Fruit fly (Drosophila melanogaster): ENCODE results near the gene Gr77a.

Gene Gr77a

dm6 chr3L:20778224-20779063 lies 39.2 kb upstream of the Gr77a start, which contains the start of the genes Pex16 and Pex14 (continued):
- TF ChIP-seq lmd (GFP tag; IDR thresholded peaks at IDR 0.05) (peak; percentile 80), sr (GFP tag; IDR thresholded peaks at IDR 0.05) (peak; percentile 22; the same call in 1 of the 3 replicates), CHES-1-like (GFP tag; optimal IDR thresholded peaks at IDR 0.05) (peak; percentile 60), CG10979 (tag; optimal IDR thresholded peaks at IDR 0.05) (peak; percentile 39), yki (optimal IDR thresholded peaks at IDR 0.05) (no peak), so (GFP tag; IDR thresholded peaks at IDR 0.05) (peak; percentile 66; the same call in 1 of the 3 replicates), Hey (tag; optimal IDR thresholded peaks at IDR 0.05) (no peak), Sry-δ (GFP tag; optimal IDR thresholded peaks at IDR 0.05) (peak; percentile 44), CG4424 (GFP tag; optimal IDR thresholded peaks at IDR 0.05) (peak; percentile 71), CG7357 (GFP tag; IDR thresholded peaks at IDR 0.05) (peak; percentile 40; the same call in 1 of the 3 replicates), CG31365 (tag; optimal IDR thresholded peaks at IDR 0.05) (peak; percentile 2), CG4707 (GFP tag; optimal IDR thresholded peaks at IDR 0.05) (peak; percentile 2), Opbp (GFP tag; IDR thresholded peaks at IDR 0.05; ENCODE audit: partially characterized antibody) (no peak), knrl (GFP tag; IDR thresholded peaks at IDR 0.05; ENCODE audit: partially characterized antibody) (no peak), sna (GFP tag; IDR thresholded peaks at IDR 0.05; ENCODE audit: partially characterized antibody) (no peak), BtbVII (GFP tag; optimal IDR thresholded peaks at IDR 0.05) (no peak), CG18619 (GFP tag; optimal IDR thresholded peaks at IDR 0.05) (peak; percentile 69), CG1603 (tag; optimal IDR thresholded peaks at IDR 0.05) (peak; percentile 66), CG16815 (GFP tag; optimal IDR thresholded peaks at IDR 0.05) (peak; percentile 71), CG2199 (GFP tag; IDR thresholded peaks at IDR 0.05) (peak; percentile 75; the same call in 2 of the 3 replicates), mirr (GFP tag; optimal IDR thresholded peaks at IDR 0.05) (no peak), onecut (GFP tag; IDR thresholded peaks at IDR 0.05) (peak; percentile 25; the same call in 1 of the 2 replicates), CG10565 (GFP tag; optimal IDR thresholded peaks at IDR 0.05) (no peak), CG8388 (GFP tag; optimal IDR thresholded peaks at IDR 0.05) (no peak), nerfin-1 (tag; optimal IDR thresholded peaks at IDR 0.05) (peak; percentile 32), esg (GFP tag; conservative IDR thresholded peaks at IDR 0.05) (peak; percentile 71), Gsc (GFP tag; IDR thresholded peaks at IDR 0.05) (peak; percentile 43; the same call in 1 of the 2 replicates), CG43689 (GFP tag; IDR thresholded peaks at IDR 0.05) (0 out of 2 replicates have a peak, but pooled peaks have one; percentile 11), CG10321 (GFP tag; IDR thresholded peaks at IDR 0.05) (no peak), CG12744 (GFP tag; optimal IDR thresholded peaks at IDR 0.05) (peak; percentile 54), D19B (GFP tag; optimal IDR thresholded peaks at IDR 0.05) (peak; percentile 53), CTCF (GFP tag; optimal IDR thresholded peaks at IDR 0.05) (no peak), CG34376 (GFP tag; optimal IDR thresholded peaks at IDR 0.05) (no peak), HmgZ (tag; optimal IDR thresholded peaks at IDR 0.05) (peak; percentile 55), Ptx1 (GFP tag; IDR thresholded peaks at IDR 0.05) (peak; percentile 78), gsb (GFP tag; IDR thresholded peaks at IDR 0.05) (no peak), CG2116 (GFP tag; optimal IDR thresholded peaks at IDR 0.05) (peak; percentile 47), CG17612 (GFP tag; IDR thresholded peaks at IDR 0.05) (no peak), CG4282 (GFP tag; optimal IDR thresholded peaks at IDR 0.05) (no peak), CG3163 (GFP tag; optimal IDR thresholded peaks at IDR 0.05) (peak; percentile 36), CG11093 (GFP tag; IDR thresholded peaks at IDR 0.05) (peak; percentile 45; the same call in 1 of the 3 replicates), Hr78 (GFP tag; optimal IDR thresholded peaks at IDR 0.05) (no peak), HmgD (GFP tag; optimal IDR thresholded peaks at IDR 0.05) (peak; percentile 75), sug (tag; optimal IDR thresholded peaks at IDR 0.05) (peak; percentile 53), crol (GFP tag; IDR thresholded peaks at IDR 0.05) (no peak), pum (GFP tag; optimal IDR thresholded peaks at IDR 0.05) (peak; percentile 83), Atf6 (GFP tag; IDR thresholded peaks at IDR 0.05) (peak; percentile 60; the same call in 1 of the 2 replicates), Hr51 (GFP tag; optimal IDR thresholded peaks at IDR 0.05) (peak in 1 of 2 experiments; percentile 70), scrt (GFP tag; optimal IDR thresholded peaks at IDR 0.05) (no peak)
